Fruit fly (Drosophila melanogaster): Measurements from ENCODE around the gene CG7627.
A peak's percentile ranks its signal among the peaks of the same experiment; 100 is the strongest.

CG7627 gene

DNA sequence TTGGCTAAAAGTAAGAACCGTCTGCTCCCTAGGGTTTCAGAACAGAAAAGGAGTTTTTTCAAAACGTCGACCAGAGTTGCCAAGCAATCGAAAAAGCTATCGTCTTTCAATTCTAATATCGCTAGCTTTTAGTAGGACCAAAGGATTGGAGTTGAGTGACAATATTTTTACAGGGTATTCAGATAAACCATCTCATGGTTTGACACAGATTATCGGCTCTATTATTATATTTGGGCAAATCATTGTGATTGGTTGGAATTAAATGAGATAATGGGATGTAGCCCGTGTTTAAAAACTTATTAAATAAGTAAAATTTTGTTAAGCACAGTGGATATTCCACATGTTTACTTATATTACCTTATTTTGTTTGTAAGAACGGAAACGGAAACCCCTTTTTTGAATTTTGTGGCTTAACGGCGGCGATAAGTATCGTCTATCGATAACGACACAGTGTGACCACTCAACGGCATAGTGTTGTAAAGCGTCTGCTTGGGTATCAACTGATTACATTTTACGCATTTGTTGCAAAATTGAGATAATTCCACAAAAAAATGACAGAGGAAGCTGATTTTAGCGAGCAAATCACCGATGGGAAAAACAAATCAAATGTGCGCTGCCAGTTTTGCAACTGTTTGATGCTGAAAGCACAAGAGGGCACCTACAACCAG, 42.3 kb downstream of the CG7627 start, which contains the start of the genes mtsh and strat:
TSS of gene mtsh (minus strand) at position 51 of the 668 bp plus-strand sequence.
TSS of gene strat (plus strand) at position 471 of the 668 bp plus-strand sequence.
- TF ChIP-seq CG12605 (GFP tag; IDR thresholded peaks at IDR 0.05) (no peak), gl (tag; optimal IDR thresholded peaks at IDR 0.05) (peak; percentile 41), CG17806 (tag; optimal IDR thresholded peaks at IDR 0.05) (peak; percentile 34), CG13204 (GFP tag; optimal IDR thresholded peaks at IDR 0.05) (no peak), CG15710 (tag; optimal IDR thresholded peaks at IDR 0.05) (peak; percentile 23), CG34367 (tag; optimal IDR thresholded peaks at IDR 0.05) (peak; percentile 3), CG32121 (GFP tag; IDR thresholded peaks at IDR 0.05) (no peak; the same call in 1 of the 2 replicates), Snoo (tag; optimal IDR thresholded peaks at IDR 0.05) (peak; percentile 22), EcR (GFP tag; optimal IDR thresholded peaks at IDR 0.05) (no peak), fd96Ca (GFP tag; IDR thresholded peaks at IDR 0.05) (no peak), CG8159 (tag; optimal IDR thresholded peaks at IDR 0.05) (no peak), CG4496 (GFP tag; IDR thresholded peaks at IDR 0.05) (peak; percentile 76), CG14655 (GFP tag; optimal IDR thresholded peaks at IDR 0.05) (no peak), CG8301 (tag; optimal IDR thresholded peaks at IDR 0.05) (no peak), Ets98B (GFP tag; IDR thresholded peaks at IDR 0.05) (no peak), rn (GFP tag; IDR thresholded peaks at IDR 0.05) (no peak)

DNA sequence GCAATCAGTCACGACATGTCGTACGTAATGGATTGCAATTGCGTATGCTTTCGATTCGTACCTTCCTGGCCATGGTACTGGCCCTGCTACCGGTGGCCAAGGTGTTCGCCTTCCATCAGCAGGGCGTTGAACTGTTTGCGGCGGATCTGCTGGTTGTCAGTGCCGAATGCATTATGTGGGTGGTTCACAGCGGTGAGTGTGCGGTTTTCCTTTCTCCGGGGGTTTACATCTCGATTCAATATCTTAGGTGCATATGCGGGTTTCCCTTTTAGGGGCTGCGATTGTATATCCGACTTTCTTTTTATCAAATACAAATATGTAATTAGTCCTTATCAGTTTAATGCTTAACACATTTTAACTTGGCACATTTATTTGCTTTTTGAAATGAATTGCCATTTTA, 50.5 kb downstream of the CG7627 start:
- TF ChIP-seq fd96Ca (GFP tag; IDR thresholded peaks at IDR 0.05) (no peak), EcR (GFP tag; optimal IDR thresholded peaks at IDR 0.05) (peak; percentile 32)

DNA sequence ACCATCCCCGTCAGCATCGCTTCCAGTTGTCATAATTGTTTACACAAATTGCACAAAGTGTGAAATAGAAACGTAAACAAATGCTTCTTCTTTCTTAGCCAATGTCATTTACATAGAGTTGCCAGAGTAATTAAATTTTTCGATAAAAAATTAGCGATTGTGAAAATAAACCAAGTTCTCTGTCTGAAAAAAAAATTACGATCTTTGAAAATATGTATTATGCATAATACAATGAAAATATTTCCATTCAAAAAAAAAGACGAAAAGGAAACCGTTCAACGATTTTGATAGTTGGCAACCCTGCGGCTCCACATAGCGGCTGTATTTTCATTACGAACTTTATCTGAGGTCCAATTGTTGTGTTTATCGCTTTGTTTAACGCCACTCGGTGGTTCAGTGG, 51.2 kb downstream of the CG7627 start, which contains the start of the genes CG7810 and CG7806:
TSS of gene CG7810 (minus strand) at position 105 of the 400 bp plus-strand sequence.
TSS of gene CG7806 (plus strand) at position 309 of the 400 bp plus-strand sequence.
- TF ChIP-seq Snoo (tag; optimal IDR thresholded peaks at IDR 0.05): peak; percentile 85
- no peak for TF ChIP-seq Pif1B (GFP tag; optimal IDR thresholded peaks at IDR 0.05)
- peak; percentile 62; the same call in 2 of the 3 replicates for TF ChIP-seq fd96Ca (GFP tag; IDR thresholded peaks at IDR 0.05)
- no peak for TF ChIP-seq CG13204 (GFP tag; optimal IDR thresholded peaks at IDR 0.05)
- TF ChIP-seq CG4496 (GFP tag; IDR thresholded peaks at IDR 0.05): peak; percentile 95
- peak; percentile 45; the same call in 1 of the 2 replicates for TF ChIP-seq rn (GFP tag; IDR thresholded peaks at IDR 0.05)
- TF ChIP-seq CG14655 (GFP tag; optimal IDR thresholded peaks at IDR 0.05): no peak
- TF ChIP-seq Pif1A (GFP tag; optimal IDR thresholded peaks at IDR 0.05): no peak
- peak; percentile 87 for TF ChIP-seq CG34367 (tag; optimal IDR thresholded peaks at IDR 0.05)
- peak; percentile 30 for TF ChIP-seq EcR (GFP tag; optimal IDR thresholded peaks at IDR 0.05)
- TF ChIP-seq CG15710 (tag; optimal IDR thresholded peaks at IDR 0.05): peak; percentile 86
- TF ChIP-seq CG9948 (tag; optimal IDR thresholded peaks at IDR 0.05): peak; percentile 81
- TF ChIP-seq CG12605 (GFP tag; IDR thresholded peaks at IDR 0.05): peak; percentile 93
- peak; percentile 57 for TF ChIP-seq CG10348 (GFP tag; IDR thresholded peaks at IDR 0.05)
- peak; percentile 92 for TF ChIP-seq Ets98B (GFP tag; IDR thresholded peaks at IDR 0.05)
- peak; percentile 91 for TF ChIP-seq CG32121 (GFP tag; IDR thresholded peaks at IDR 0.05)
- no peak for TF ChIP-seq CG8301 (tag; optimal IDR thresholded peaks at IDR 0.05)
- TF ChIP-seq CG8159 (tag; optimal IDR thresholded peaks at IDR 0.05): peak; percentile 86
- TF ChIP-seq D1 (tag; optimal IDR thresholded peaks at IDR 0.05): no peak
- TF ChIP-seq CG17806 (tag; optimal IDR thresholded peaks at IDR 0.05): peak; percentile 87
- peak; percentile 69 for TF ChIP-seq gl (tag; optimal IDR thresholded peaks at IDR 0.05)

- TF ChIP-seq fd96Ca (GFP tag; IDR thresholded peaks at IDR 0.05) (no peak), CG4496 (GFP tag; IDR thresholded peaks at IDR 0.05) (no peak), CG13204 (GFP tag; optimal IDR thresholded peaks at IDR 0.05) (no peak), Pif1B (GFP tag; optimal IDR thresholded peaks at IDR 0.05) (no peak), CG10348 (GFP tag; IDR thresholded peaks at IDR 0.05) (no peak), CG15710 (tag; optimal IDR thresholded peaks at IDR 0.05) (no peak), CG14655 (GFP tag; optimal IDR thresholded peaks at IDR 0.05) (no peak), CG32121 (GFP tag; IDR thresholded peaks at IDR 0.05) (no peak), gl (tag; optimal IDR thresholded peaks at IDR 0.05) (no peak), CG34367 (tag; optimal IDR thresholded peaks at IDR 0.05) (no peak), CG9948 (tag; optimal IDR thresholded peaks at IDR 0.05) (no peak), EcR (GFP tag; optimal IDR thresholded peaks at IDR 0.05) (no peak)
Observed at dm6 chr2L:8307817-8308551, 54.3 kb downstream of the CG7627 start, which contains the start of the genes Ostgamma and Mettl14. Gene Ostgamma (minus strand): TSS chr2L:8308192. Gene Mettl14 (plus strand): TSS chr2L:8308427.
